Fruit fly (Drosophila melanogaster): ENCODE data around the gene Zip99C.
A peak's percentile ranks its signal among the peaks of the same experiment; 100 is the strongest.

The Zip99C gene

dm6 chr3R:29891183-29891582 is 22.5 kb upstream of the Zip99C start (continued):
- TF ChIP-seq exex (tag; optimal IDR thresholded peaks at IDR 0.05) = no peak
- TF ChIP-seq crp (GFP tag; optimal IDR thresholded peaks at IDR 0.05) = no peak
- TF ChIP-seq sens-2 (GFP tag; IDR thresholded peaks at IDR 0.05) = no peak
- no peak for TF ChIP-seq maf-S (GFP tag; optimal IDR thresholded peaks at IDR 0.05)
- no peak for TF ChIP-seq gfzf (GFP tag; optimal IDR thresholded peaks at IDR 0.05)
- TF ChIP-seq CG34422 (GFP tag; IDR thresholded peaks at IDR 0.05) = no peak
- TF ChIP-seq CG15514 (GFP tag; optimal IDR thresholded peaks at IDR 0.05) = peak; percentile 42
- no peak for TF ChIP-seq Ets97D (GFP tag; optimal IDR thresholded peaks at IDR 0.05)
- TF ChIP-seq pfk (GFP tag; optimal IDR thresholded peaks at IDR 0.05) = no peak
- no peak for TF ChIP-seq CG14667 (GFP tag; IDR thresholded peaks at IDR 0.05)
- no peak for TF ChIP-seq Myb (GFP tag; optimal IDR thresholded peaks at IDR 0.05)
- peak; percentile 12 for TF ChIP-seq CG17359 (tag; optimal IDR thresholded peaks at IDR 0.05)
- no peak for TF ChIP-seq CG1603 (tag; optimal IDR thresholded peaks at IDR 0.05)
- TF ChIP-seq CG9727 (GFP tag; optimal IDR thresholded peaks at IDR 0.05) = no peak
- no peak for TF ChIP-seq HLH4C (GFP tag; IDR thresholded peaks at IDR 0.05; ENCODE audit: partially characterized antibody)
- TF ChIP-seq abd-A (tag; optimal IDR thresholded peaks at IDR 0.05) = no peak
- no peak for TF ChIP-seq Elba2 (GFP tag; optimal IDR thresholded peaks at IDR 0.05)
- TF ChIP-seq CG8388 (GFP tag; optimal IDR thresholded peaks at IDR 0.05) = no peak
- no peak for TF ChIP-seq CG30403 (GFP tag; optimal IDR thresholded peaks at IDR 0.05)
- no peak for TF ChIP-seq ham (GFP tag; IDR thresholded peaks at IDR 0.05)
- peak in 1 of 2 experiments; percentile 3 for TF ChIP-seq tll (GFP tag; optimal IDR thresholded peaks at IDR 0.05)
- TF ChIP-seq Meics (GFP tag; optimal IDR thresholded peaks at IDR 0.05) = peak; percentile 46
- peak; percentile 51 for TF ChIP-seq schlank (tag; optimal IDR thresholded peaks at IDR 0.05)
- TF ChIP-seq HLH3B (GFP tag; IDR thresholded peaks at IDR 0.05) = no peak
- TF ChIP-seq CG12942 (GFP tag; optimal IDR thresholded peaks at IDR 0.05) = no peak
- no peak for TF ChIP-seq yki (optimal IDR thresholded peaks at IDR 0.05)
- no peak for TF ChIP-seq CG14965 (GFP tag; optimal IDR thresholded peaks at IDR 0.05; ENCODE audit: borderline replicate concordance)
- no peak for TF ChIP-seq wor (GFP tag; IDR thresholded peaks at IDR 0.05)
- no peak for TF ChIP-seq CG34376 (GFP tag; optimal IDR thresholded peaks at IDR 0.05)
- TF ChIP-seq crol (GFP tag; IDR thresholded peaks at IDR 0.05) = no peak
- no peak for TF ChIP-seq dpn (GFP tag; optimal IDR thresholded peaks at IDR 0.05)
- no peak for TF ChIP-seq CG11247 (GFP tag; IDR thresholded peaks at IDR 0.05)
- TF ChIP-seq NfI (GFP tag; optimal IDR thresholded peaks at IDR 0.05) = no peak
- no peak for TF ChIP-seq crc (GFP tag; optimal IDR thresholded peaks at IDR 0.05)
- no peak for TF ChIP-seq CG15011 (GFP tag; optimal IDR thresholded peaks at IDR 0.05)
- peak; percentile 44 for TF ChIP-seq org-1 (GFP tag; optimal IDR thresholded peaks at IDR 0.05)
- TF ChIP-seq CG18619 (GFP tag; optimal IDR thresholded peaks at IDR 0.05) = peak; percentile 1
- no peak for TF ChIP-seq ab (GFP tag; optimal IDR thresholded peaks at IDR 0.05)
- TF ChIP-seq CG6654 (GFP tag; optimal IDR thresholded peaks at IDR 0.05) = no peak
- no peak for TF ChIP-seq CG5953 (GFP tag; IDR thresholded peaks at IDR 0.05)
- TF ChIP-seq Max (GFP tag; optimal IDR thresholded peaks at IDR 0.05) = no peak
- TF ChIP-seq CG31224 (GFP tag; IDR thresholded peaks at IDR 0.05) = no peak
- TF ChIP-seq Awh (GFP tag; IDR thresholded peaks at IDR 0.05) = no peak; the same call in 1 of the 2 replicates
- TF ChIP-seq Mrtf (GFP tag; IDR thresholded peaks at IDR 0.05) = no peak
- no peak for TF ChIP-seq h (optimal IDR thresholded peaks at IDR 0.05)
- TF ChIP-seq CkIIα-i1 (GFP tag; IDR thresholded peaks at IDR 0.05) = no peak
- TF ChIP-seq CG13424 (tag; optimal IDR thresholded peaks at IDR 0.05) = no peak
- TF ChIP-seq E2f2 (GFP tag; IDR thresholded peaks at IDR 0.05) = no peak
- no peak for TF ChIP-seq NFAT (GFP tag; IDR thresholded peaks at IDR 0.05)
- TF ChIP-seq dm (GFP tag; optimal IDR thresholded peaks at IDR 0.05) = no peak
- TF ChIP-seq CG6272 (GFP tag; IDR thresholded peaks at IDR 0.05) = no peak
- TF ChIP-seq Jarid2 (GFP tag; optimal IDR thresholded peaks at IDR 0.05) = no peak
- no peak for TF ChIP-seq croc (GFP tag; conservative IDR thresholded peaks at IDR 0.05)

Measured in whole organism, embryonic.